Worm (Caenorhabditis elegans): ENCODE results near the gene F46C5.1.

The F46C5.1 gene

ce11 chrII:8848984-8849383 is 28.0 kb upstream of the F46C5.1 start:
- TF ChIP-seq egl-13 (tag; optimal IDR thresholded peaks at IDR 0.05) = no peak
- no peak for TF ChIP-seq efl-1 (optimal IDR thresholded peaks at IDR 0.05)
- TF ChIP-seq efl-1 (GFP tag; optimal IDR thresholded peaks at IDR 0.05 in 1 of 2) = peak in 1 of 2 experiments; percentile 81
- no peak for TF ChIP-seq rnt-1 (tag; optimal IDR thresholded peaks at IDR 0.05)
- no peak for TF ChIP-seq Y116A8C.19 (tag; optimal IDR thresholded peaks at IDR 0.05; ENCODE audit: borderline replicate concordance)
- TF ChIP-seq pqm-1 (tag; optimal IDR thresholded peaks at IDR 0.05) = no peak
- no peak for TF ChIP-seq fkh-8 (tag; optimal IDR thresholded peaks at IDR 0.05)
- no peak for TF ChIP-seq C16A3.4 (tag; optimal IDR thresholded peaks at IDR 0.05)
- no peak for TF ChIP-seq fkh-10 (GFP tag; optimal IDR thresholded peaks at IDR 0.05)
- no peak for TF ChIP-seq vab-15 (tag; optimal IDR thresholded peaks at IDR 0.05)
- TF ChIP-seq nhr-85 (tag) = peak; percentile 32
- TF ChIP-seq unc-98 (GFP tag; IDR thresholded peaks at IDR 0.05) = no peak

ce11 chrII:8845932-8846331 is 24.9 kb upstream of the F46C5.1 start:
- no peak for TF ChIP-seq fkh-8 (tag; optimal IDR thresholded peaks at IDR 0.05)
- peak; percentile 45 for TF ChIP-seq lin-14 (GFP tag; optimal IDR thresholded peaks at IDR 0.05)
- peak in 1 of 2 experiments; percentile 16 for TF ChIP-seq lin-35 (GFP tag; optimal IDR thresholded peaks at IDR 0.05)
- TF ChIP-seq elt-3 (tag; optimal IDR thresholded peaks at IDR 0.05) = peak in 1 of 6 experiments; percentile 38
- TF ChIP-seq aha-1 (tag; optimal IDR thresholded peaks at IDR 0.05) = no peak
- no peak for TF ChIP-seq efl-1 (optimal IDR thresholded peaks at IDR 0.05)
- TF ChIP-seq efl-1 (GFP tag; optimal IDR thresholded peaks at IDR 0.05 in 1 of 2) = peak in 1 of 2 experiments; percentile 0
- TF ChIP-seq nhr-71 (tag; optimal IDR thresholded peaks at IDR 0.05) = peak; percentile 9
- TF ChIP-seq snu-23 (GFP tag; optimal IDR thresholded peaks at IDR 0.05) = peak; percentile 22
- no peak for TF ChIP-seq lsy-2 (tag; optimal IDR thresholded peaks at IDR 0.05)
- TF ChIP-seq nhr-20 (tag; optimal IDR thresholded peaks at IDR 0.05) = peak; percentile 30
- peak; percentile 73 for TF ChIP-seq nhr-85 (tag)
- TF ChIP-seq blmp-1 (tag; optimal IDR thresholded peaks at IDR 0.05) = peak; percentile 45

- TF ChIP-seq lsy-2 (tag; optimal IDR thresholded peaks at IDR 0.05) = no peak
Measured at ce11 chrII:8845298-8845697, 24.3 kb upstream of the F46C5.1 start, which contains the start of gene agxt-1. Gene agxt-1 (plus strand): TSS chrII:8845598.

- no peak for TF ChIP-seq sup-37 (GFP tag; optimal IDR thresholded peaks at IDR 0.05)
- TF ChIP-seq ceh-63 (GFP tag; optimal IDR thresholded peaks at IDR 0.05) = no peak
- TF ChIP-seq isw-1 (GFP tag; IDR thresholded peaks at IDR 0.05) = no peak
- TF ChIP-seq lin-13 (GFP tag; optimal IDR thresholded peaks at IDR 0.05) = no peak
- peak; percentile 53 for TF ChIP-seq dsc-1 (tag; optimal IDR thresholded peaks at IDR 0.05)
- no peak for TF ChIP-seq unc-98 (GFP tag; IDR thresholded peaks at IDR 0.05)
- no peak for TF ChIP-seq fkh-4 (tag; optimal IDR thresholded peaks at IDR 0.05; ENCODE audit: borderline replicate concordance)
- no peak for TF ChIP-seq xbp-1 (tag; optimal IDR thresholded peaks at IDR 0.05)
- TF ChIP-seq ets-5 (GFP tag; IDR thresholded peaks at IDR 0.05) = no peak
- no peak for TF ChIP-seq F16B12.6 (tag; optimal IDR thresholded peaks at IDR 0.05)
- peak in 1 of 2 experiments; percentile 10 for TF ChIP-seq efl-1 (optimal IDR thresholded peaks at IDR 0.05)
- no peak for TF ChIP-seq efl-1 (GFP tag; optimal IDR thresholded peaks at IDR 0.05 in 1 of 2)
- peak; percentile 30; the same call in 1 of the 2 replicates for TF ChIP-seq nhr-19 (GFP tag; conservative IDR thresholded peaks at IDR 0.05)
- TF ChIP-seq ceh-8 (GFP tag; optimal IDR thresholded peaks at IDR 0.05) = no peak
- no peak for TF ChIP-seq mdl-1 (tag; optimal IDR thresholded peaks at IDR 0.05)
- no peak for TF ChIP-seq pqm-1 (tag; optimal IDR thresholded peaks at IDR 0.05)
- TF ChIP-seq lin-14 (GFP tag; optimal IDR thresholded peaks at IDR 0.05) = peak; percentile 83
- no peak for TF ChIP-seq ceh-88 (GFP tag; IDR thresholded peaks at IDR 0.05)
- TF ChIP-seq jun-1 (tag; optimal IDR thresholded peaks at IDR 0.05) = no peak
- no peak for TF ChIP-seq vab-15 (tag; optimal IDR thresholded peaks at IDR 0.05)
- peak in 1 of 2 experiments; percentile 13 for TF ChIP-seq lin-35 (GFP tag; optimal IDR thresholded peaks at IDR 0.05)
- peak; percentile 19 for TF ChIP-seq tbx-2 (tag; optimal IDR thresholded peaks at IDR 0.05)
- no peak for TF ChIP-seq lin-39 (tag; optimal IDR thresholded peaks at IDR 0.05)
- TF ChIP-seq rnt-1 (tag; optimal IDR thresholded peaks at IDR 0.05) = peak; percentile 66
- TF ChIP-seq swsn-7 (tag; optimal IDR thresholded peaks at IDR 0.05) = peak; percentile 9
- no peak for TF ChIP-seq snpc-4 (tag; optimal IDR thresholded peaks at IDR 0.05)
- TF ChIP-seq lsy-2 (tag; optimal IDR thresholded peaks at IDR 0.05) = peak in 1 of 2 experiments; percentile 40
- TF ChIP-seq fos-1 (tag; optimal IDR thresholded peaks at IDR 0.05) = no peak
- peak; percentile 39 for TF ChIP-seq nhr-20 (tag; optimal IDR thresholded peaks at IDR 0.05)
- no peak for TF ChIP-seq egl-27 (tag; optimal IDR thresholded peaks at IDR 0.05)
- no peak for TF ChIP-seq ztf-11 (tag; optimal IDR thresholded peaks at IDR 0.05)
- TF ChIP-seq lir-3 (tag; optimal IDR thresholded peaks at IDR 0.05; ENCODE audit: poor library complexity) = no peak
- TF ChIP-seq nhr-77 (tag; optimal IDR thresholded peaks at IDR 0.05) = no peak
- no peak for TF ChIP-seq fkh-10 (GFP tag; optimal IDR thresholded peaks at IDR 0.05)
Measured at ce11 chrII:8844465-8845126, 23.6 kb upstream of the F46C5.1 start, which contains the start of gene F46C5.6. Gene F46C5.6 (minus strand): TSS chrII:8844515.

Data from whole organism, L1 larva.